Worm (Caenorhabditis elegans) whole organism, early embryonic: ENCODE measurements around the gene unc-82.

Source experiments
- B0310.2 ChIP-seq: sonication (generic microtip); optimal IDR thresholded peaks from 2 replicates; lab custom pipeline; 2016; ENCODE audit warnings: mild to moderate bottlenecking, missing genetic modification characterization, missing compliant biosample characterization
- F13C5.2 ChIP-seq: sonication (generic microtip); optimal IDR thresholded peaks from 2 replicates; lab custom pipeline; 2017; ENCODE audit warnings: mild to moderate bottlenecking, missing genetic modification characterization, inconsistent platforms, missing compliant biosample characterization
- aly-1 ChIP-seq: sonication (generic microtip); optimal IDR thresholded peaks from 2 replicates; lab custom pipeline; 2016; ENCODE audit warnings: missing genetic modification characterization, missing compliant biosample characterization
- ama-1 ChIP-seq: fragments of 150-350 bp; optimal IDR thresholded peaks from 2 replicates; lab custom pipeline; 2014
- ceh-13 ChIP-seq: fragments of 200-800 bp; sonication (Bioruptor generic); optimal IDR thresholded peaks from 2 replicates; lab custom pipeline; 2018; ENCODE audit warnings: mild to moderate bottlenecking, missing genetic modification characterization, missing compliant biosample characterization
- ceh-36 ChIP-seq: sonication (generic microtip); optimal IDR thresholded peaks from 2 replicates; lab custom pipeline; 2016; ENCODE audit warnings: missing genetic modification characterization, inconsistent platforms, missing compliant biosample characterization
- ets-7 ChIP-seq: sonication (generic microtip); optimal IDR thresholded peaks from 2 replicates; lab custom pipeline; 2016; ENCODE audit warnings: missing genotype, missing genetic modification characterization, missing compliant biosample characterization
- flt-1 ChIP-seq: fragments of 200-800 bp; sonication (Bioruptor generic); IDR thresholded peaks from 2 replicates; pipeline ENCODE4 v1.3.6; 2022; ENCODE audit warnings: missing genetic modification characterization, missing compliant biosample characterization
- hmbx-1 ChIP-seq: sonication (generic microtip); optimal IDR thresholded peaks from 2 replicates; lab custom pipeline; 2016; ENCODE audit warnings: mild to moderate bottlenecking, missing genetic modification characterization, missing compliant biosample characterization
- hmg-4 ChIP-seq: fragments of 200-800 bp; sonication (Bioruptor generic); optimal IDR thresholded peaks from 2 replicates; lab custom pipeline; 2018; ENCODE audit warnings: mild to moderate bottlenecking, missing genetic modification characterization, missing compliant biosample characterization
- hnd-1 ChIP-seq: sonication (generic microtip); optimal IDR thresholded peaks from 2 replicates; lab custom pipeline; 2016; ENCODE audit warnings: missing genetic modification characterization, missing compliant biosample characterization
- pes-1 ChIP-seq: fragments of 200-800 bp; sonication (Bioruptor generic); IDR thresholded peaks from 2 replicates; pipeline ENCODE4 v1.3.6; 2022; ENCODE audit warnings: missing genetic modification reagents, missing genetic modification characterization, missing compliant biosample characterization
- scrt-1 ChIP-seq: fragments of 200-800 bp; sonication (Bioruptor generic); IDR thresholded peaks from 2 replicates; pipeline ENCODE4 v1.3.6; 2022; ENCODE audit warnings: missing genetic modification characterization, missing compliant biosample characterization
- sea-1 ChIP-seq: fragments of 200-800 bp; sonication (Bioruptor generic); conservative IDR thresholded peaks from 2 replicates; pipeline ENCODE4 v1.3.6; 2022; ENCODE audit warnings: missing genetic modification characterization, missing compliant biosample characterization
- tbx-11 ChIP-seq: fragments of 200-800 bp; sonication (Bioruptor generic); IDR thresholded peaks from 2 replicates; pipeline ENCODE4 v1.3.6; 2022; ENCODE audit warnings: missing genetic modification characterization, missing compliant biosample characterization
- tbx-37 ChIP-seq: fragments of 200-800 bp; sonication (Bioruptor generic); conservative IDR thresholded peaks from 2 replicates; pipeline ENCODE4 v1.3.6; 2022; ENCODE audit warnings: missing genetic modification reagents, missing genetic modification characterization, missing compliant biosample characterization
- tra-4 ChIP-seq: sonication (generic microtip); optimal IDR thresholded peaks from 2 replicates; lab custom pipeline; 2017; ENCODE audit warnings: missing genetic modification characterization, missing compliant biosample characterization

Gene unc-82

DNA sequence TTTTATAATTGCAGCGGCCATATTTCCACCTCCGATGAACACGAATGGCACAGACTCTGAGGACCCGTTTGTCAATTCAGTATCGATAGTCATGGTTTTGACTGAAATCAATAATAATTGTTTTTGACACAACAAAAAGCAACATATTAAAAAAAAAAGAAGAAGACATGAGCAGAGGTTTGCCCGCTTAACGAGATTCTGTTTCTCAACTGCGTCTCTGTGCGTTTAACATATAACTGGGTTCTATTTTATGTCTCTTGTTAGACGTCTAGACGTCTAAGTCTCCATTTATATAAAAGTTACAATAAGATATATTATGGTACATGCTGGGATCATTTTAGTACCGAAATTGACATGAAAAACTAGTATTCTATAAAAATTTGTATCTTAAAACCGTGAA lies 52.9 kb downstream of the unc-82 start, which contains the start of gene pycr-4:
TSS of gene pycr-4 (minus strand) at position 101 of the 400 bp plus-strand sequence.
- TF ChIP-seq sea-1 (no peak), B0310.2 (tag; lab: Kevin White, UChicago) (no peak), F13C5.2 (tag; lab: Kevin White, UChicago) (no peak), ama-1 (lab: Kevin White, UChicago) (no peak), flt-1 (GFP tag; lab: Robert Waterston, UW) (no peak)

DNA sequence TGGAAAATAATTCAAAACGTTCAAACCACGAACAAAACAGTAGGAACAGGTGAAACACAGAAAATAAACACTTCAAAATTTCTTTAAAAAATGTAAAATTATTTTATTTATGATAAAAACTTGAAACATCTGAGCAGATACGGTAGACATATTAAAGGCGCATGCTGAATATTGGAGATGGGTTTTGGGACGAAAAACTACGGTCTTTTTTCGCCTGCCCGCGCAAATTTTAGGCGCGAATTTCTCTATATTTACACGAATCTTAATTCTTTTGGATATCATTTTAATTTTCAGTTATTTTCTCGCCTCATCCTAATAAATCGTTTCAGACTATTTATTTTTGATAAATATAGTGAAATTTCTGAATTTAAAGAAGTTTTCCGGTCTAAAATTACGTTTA lies 53.4 kb downstream of the unc-82 start:
- no peak for TF ChIP-seq pes-1 (GFP tag; lab: Robert Waterston, UW)
- TF ChIP-seq aly-1 (tag; lab: Kevin White, UChicago), result no peak
- TF ChIP-seq sea-1, result no peak
- no peak for TF ChIP-seq ama-1 (lab: Kevin White, UChicago)
- no peak for TF ChIP-seq tbx-11 (GFP tag; lab: Robert Waterston, UW)

DNA sequence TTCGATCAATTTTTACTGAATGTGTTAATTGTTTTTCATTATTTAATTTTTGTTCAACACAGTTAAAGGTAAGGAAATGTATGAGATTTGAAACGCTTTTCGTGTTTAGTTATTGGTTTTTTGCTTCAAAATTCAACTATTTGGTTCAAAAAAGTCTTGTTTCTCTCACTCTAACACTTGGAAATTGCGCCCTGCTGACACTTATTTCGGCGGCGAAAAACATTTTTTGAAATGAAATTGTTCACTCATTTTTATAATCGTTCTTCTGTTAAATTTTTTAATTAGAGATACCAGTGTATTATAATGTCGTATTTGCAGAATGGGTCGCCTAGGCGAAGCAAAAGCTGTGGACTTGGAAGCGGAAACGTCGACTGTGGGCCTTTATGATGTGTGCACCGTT lies 53.8 kb downstream of the unc-82 start, which contains the start of gene rod-1:
TSS of gene rod-1 (plus strand) at position 319 of the 400 bp plus-strand sequence.
- TF ChIP-seq pes-1 (GFP tag; lab: Robert Waterston, UW) (no peak), sea-1 (no peak), ceh-13 (no peak), ets-7 (no peak), hmbx-1 (tag; lab: Kevin White, UChicago) (no peak), F13C5.2 (tag; lab: Kevin White, UChicago) (no peak), tbx-37 (GFP tag; lab: Robert Waterston, UW) (no peak), ama-1 (lab: Kevin White, UChicago) (no peak), scrt-1 (no peak), tbx-11 (GFP tag; lab: Robert Waterston, UW) (no peak)

DNA sequence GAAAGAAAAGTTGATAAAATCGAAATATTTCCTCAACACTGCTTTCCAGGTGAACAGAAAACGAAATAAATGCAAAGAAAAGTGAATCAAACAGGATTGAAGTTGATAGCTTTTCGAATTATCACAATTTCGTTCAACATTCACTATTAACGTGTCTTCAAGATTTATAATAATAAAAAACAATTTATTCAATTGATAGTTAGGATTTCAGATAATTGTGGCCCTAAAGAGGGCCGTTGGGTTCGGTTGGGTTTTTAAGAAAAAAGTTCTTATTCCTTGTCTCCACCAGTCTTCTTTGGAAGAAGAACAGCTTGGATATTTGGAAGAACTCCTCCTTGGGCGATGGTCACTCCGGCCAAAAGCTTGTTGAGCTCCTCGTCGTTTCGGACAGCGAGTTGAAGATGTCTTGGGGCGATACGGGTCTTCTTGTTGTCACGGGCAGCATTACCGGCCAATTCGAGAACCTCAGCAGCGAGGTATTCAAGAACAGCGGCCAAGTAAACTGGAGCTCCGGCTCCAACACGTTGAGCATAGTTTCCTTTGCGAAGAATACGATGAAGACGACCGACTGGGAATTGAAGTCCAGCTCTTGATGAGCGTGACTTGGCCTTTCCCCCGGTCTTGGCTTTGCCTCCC lies 61.4 kb downstream of the unc-82 start:
- TF ChIP-seq aly-1 (tag; lab: Kevin White, UChicago), result peak; percentile 39
- TF ChIP-seq flt-1 (GFP tag; lab: Robert Waterston, UW), result peak; percentile 39; the same call in 1 of the 2 replicates
- TF ChIP-seq ama-1 (lab: Kevin White, UChicago), result peak; percentile 69
- peak; percentile 76 for TF ChIP-seq sea-1
- TF ChIP-seq tbx-11 (GFP tag; lab: Robert Waterston, UW), result peak; percentile 8; the same call in 1 of the 2 replicates

DNA sequence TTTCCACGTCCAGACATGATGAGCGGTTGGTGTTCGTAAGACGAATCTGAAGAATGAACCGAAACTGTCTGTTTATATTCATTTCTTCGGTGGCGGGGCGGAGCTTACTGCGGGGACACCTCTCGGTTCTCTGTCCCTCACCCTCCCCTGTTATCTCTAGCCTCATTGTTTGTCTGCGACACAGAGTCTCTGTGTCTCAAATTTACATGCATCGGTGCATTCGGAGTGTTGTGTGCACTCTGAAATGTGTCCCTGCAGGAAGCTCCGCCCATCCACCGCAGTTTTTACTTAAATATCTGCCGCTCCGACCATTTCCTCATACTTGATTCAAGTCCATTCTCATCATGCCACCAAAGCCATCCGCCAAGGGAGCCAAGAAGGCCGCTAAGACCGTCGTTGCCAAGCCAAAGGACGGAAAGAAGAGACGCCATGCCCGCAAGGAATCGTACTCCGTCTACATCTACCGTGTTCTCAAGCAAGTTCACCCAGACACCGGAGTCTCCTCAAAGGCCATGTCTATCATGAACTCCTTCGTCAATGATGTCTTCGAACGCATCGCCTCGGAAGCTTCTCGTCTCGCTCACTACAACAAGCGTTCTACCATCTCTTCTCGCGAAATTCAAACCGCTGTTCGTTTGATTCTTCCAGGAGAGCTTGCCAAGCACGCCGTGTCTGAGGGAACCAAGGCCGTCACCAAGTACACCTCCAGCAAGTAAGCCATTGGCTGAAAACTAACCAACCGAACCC lies 62.1 kb downstream of the unc-82 start, which contains the start of the genes his-61 and his-62:
TSS of gene his-61 (minus strand) at position 17 of the 747 bp plus-strand sequence.
TSS of gene his-62 (plus strand) at position 345 of the 747 bp plus-strand sequence.
- TF ChIP-seq ceh-36 (tag; lab: Kevin White, UChicago) (peak; percentile 31), B0310.2 (tag; lab: Kevin White, UChicago) (peak; percentile 46), tbx-11 (GFP tag; lab: Robert Waterston, UW) (no peak), hmg-4 (GFP tag; lab: Kevin White, UChicago) (peak; percentile 36), ceh-13 (no peak), tra-4 (tag; lab: Kevin White, UChicago) (peak; percentile 20), scrt-1 (no peak), flt-1 (GFP tag; lab: Robert Waterston, UW) (no peak), ama-1 (lab: Kevin White, UChicago) (peak; percentile 95), hmbx-1 (tag; lab: Kevin White, UChicago) (no peak), tbx-37 (GFP tag; lab: Robert Waterston, UW) (no peak), hnd-1 (tag; lab: Kevin White, UChicago) (no peak), aly-1 (tag; lab: Kevin White, UChicago) (peak; percentile 79), F13C5.2 (tag; lab: Kevin White, UChicago) (peak; percentile 52), sea-1 (no peak), ets-7 (no peak), pes-1 (GFP tag; lab: Robert Waterston, UW) (0 out of 2 replicates have a peak, but pooled peaks have one; percentile 4)

DNA sequence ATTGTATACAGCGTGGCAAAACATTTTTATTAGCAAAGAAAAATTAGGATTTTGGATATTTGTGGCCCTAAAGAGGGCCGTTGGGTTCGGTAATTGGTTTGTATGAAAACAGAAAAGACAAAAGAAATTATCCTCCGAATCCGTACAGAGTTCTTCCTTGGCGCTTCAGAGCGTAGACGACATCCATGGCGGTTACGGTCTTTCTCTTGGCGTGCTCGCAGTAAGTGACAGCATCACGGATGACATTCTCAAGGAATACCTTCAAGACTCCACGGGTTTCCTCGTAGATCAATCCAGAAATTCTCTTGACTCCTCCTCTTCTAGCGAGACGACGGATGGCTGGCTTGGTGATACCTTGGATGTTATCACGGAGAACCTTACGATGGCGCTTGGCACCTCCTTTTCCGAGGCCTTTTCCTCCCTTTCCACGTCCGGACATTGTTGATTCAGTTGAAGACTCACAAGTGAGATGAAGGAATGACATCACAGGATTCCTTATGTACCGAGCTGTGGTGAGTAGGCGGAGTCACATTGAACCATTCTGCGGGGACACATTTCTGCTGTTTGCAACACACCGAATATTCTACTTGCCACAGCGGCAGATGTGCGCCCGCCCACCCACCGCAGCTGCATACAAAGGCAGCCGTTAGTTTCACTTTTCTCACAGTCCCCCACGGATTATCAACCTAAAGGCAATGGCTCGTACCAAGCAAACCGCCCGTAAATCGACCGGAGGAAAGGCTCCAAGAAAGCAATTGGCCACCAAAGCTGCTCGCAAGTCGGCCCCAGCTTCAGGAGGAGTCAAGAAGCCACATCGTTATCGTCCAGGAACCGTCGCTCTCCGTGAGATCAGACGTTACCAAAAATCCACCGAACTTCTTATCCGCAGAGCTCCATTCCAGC lies 63.5 kb downstream of the unc-82 start, which contains the start of the genes his-60 and his-59:
TSS of gene his-60 (minus strand) at position 439 of the 903 bp plus-strand sequence.
TSS of gene his-59 (plus strand) at position 696 of the 903 bp plus-strand sequence.
- peak; percentile 56 for TF ChIP-seq hmg-4 (GFP tag; lab: Kevin White, UChicago)
- no peak for TF ChIP-seq tbx-37 (GFP tag; lab: Robert Waterston, UW)
- peak; percentile 79 for TF ChIP-seq sea-1
- peak; percentile 70 for TF ChIP-seq hmbx-1 (tag; lab: Kevin White, UChicago)
- TF ChIP-seq flt-1 (GFP tag; lab: Robert Waterston, UW), result peak; percentile 58
- 0 out of 2 replicates have a peak, but pooled peaks have one; percentile 45 for TF ChIP-seq scrt-1
- TF ChIP-seq ceh-36 (tag; lab: Kevin White, UChicago), result peak; percentile 77
- no peak; the same call in 1 of the 2 replicates for TF ChIP-seq tbx-11 (GFP tag; lab: Robert Waterston, UW)
- TF ChIP-seq ama-1 (lab: Kevin White, UChicago), result peak; percentile 98
- peak; percentile 67 for TF ChIP-seq B0310.2 (tag; lab: Kevin White, UChicago)
- TF ChIP-seq F13C5.2 (tag; lab: Kevin White, UChicago), result peak; percentile 47
- no peak for TF ChIP-seq hnd-1 (tag; lab: Kevin White, UChicago)
- TF ChIP-seq tra-4 (tag; lab: Kevin White, UChicago), result peak; percentile 76
- peak; percentile 98 for TF ChIP-seq aly-1 (tag; lab: Kevin White, UChicago)
- peak; percentile 84 for TF ChIP-seq pes-1 (GFP tag; lab: Robert Waterston, UW)
- TF ChIP-seq ceh-13, result peak; percentile 45
- TF ChIP-seq ets-7, result no peak
